Fruit fly (Drosophila melanogaster): ENCODE measurements around the gene Traf6.
A peak's percentile ranks its signal among the peaks of the same experiment; 100 is the strongest.

The Traf6 gene

dm6 chrX:8126149-8126548, 31.0 kb downstream of the Traf6 start (continued):
- TF ChIP-seq CG10462 (GFP tag; optimal IDR thresholded peaks at IDR 0.05) (peak; percentile 26), CG10565 (GFP tag; optimal IDR thresholded peaks at IDR 0.05) (no peak), bigmax (GFP tag; optimal IDR thresholded peaks at IDR 0.05) (no peak), CG15696 (tag; optimal IDR thresholded peaks at IDR 0.05) (no peak), CG32532 (GFP tag; IDR thresholded peaks at IDR 0.05) (no peak), gcm (GFP tag; optimal IDR thresholded peaks at IDR 0.05) (peak; percentile 40), jumu (GFP tag; optimal IDR thresholded peaks at IDR 0.05) (no peak), ro (GFP tag; IDR thresholded peaks at IDR 0.05) (no peak), CG6175 (GFP tag; IDR thresholded peaks at IDR 0.05) (no peak), CG18764 (GFP tag; optimal IDR thresholded peaks at IDR 0.05) (no peak), Spps (tag; optimal IDR thresholded peaks at IDR 0.05) (peak; percentile 32), CG1603 (tag; optimal IDR thresholded peaks at IDR 0.05) (peak; percentile 84), Ets65A (GFP tag) (peak; percentile 94), CG7786 (GFP tag; optimal IDR thresholded peaks at IDR 0.05) (no peak), CG16813 (GFP tag; IDR thresholded peaks at IDR 0.05; ENCODE audit: partially characterized antibody) (no peak), Fer2 (tag; optimal IDR thresholded peaks at IDR 0.05) (no peak), tna (GFP tag; IDR thresholded peaks at IDR 0.05; ENCODE audit: partially characterized antibody) (no peak), hth (optimal IDR thresholded peaks at IDR 0.05) (no peak), Chrac-16 (GFP tag; optimal IDR thresholded peaks at IDR 0.05) (peak; percentile 45), Dip2 (GFP tag; IDR thresholded peaks at IDR 0.05) (no peak), CG17361 (GFP tag; IDR thresholded peaks at IDR 0.05) (peak; percentile 56; the same call in 2 of the 3 replicates), pfk (GFP tag; optimal IDR thresholded peaks at IDR 0.05) (no peak), CG12071 (GFP tag; optimal IDR thresholded peaks at IDR 0.05) (peak; percentile 20), pb (GFP tag; optimal IDR thresholded peaks at IDR 0.05) (no peak), B-H1 (GFP tag; IDR thresholded peaks at IDR 0.05) (0 out of 3 replicates have a peak, but pooled peaks have one; percentile 32), lbe (GFP tag; optimal IDR thresholded peaks at IDR 0.05) (no peak), odd (GFP tag; optimal IDR thresholded peaks at IDR 0.05) (no peak), sisA (GFP tag; IDR thresholded peaks at IDR 0.05) (peak; percentile 67), zfh1 (GFP tag; IDR thresholded peaks at IDR 0.05) (peak; percentile 82), CG11696 (GFP tag; IDR thresholded peaks at IDR 0.05) (no peak), CG9876 (GFP tag; optimal IDR thresholded peaks at IDR 0.05) (no peak), CG15514 (GFP tag; optimal IDR thresholded peaks at IDR 0.05) (no peak), usp (GFP tag; optimal IDR thresholded peaks at IDR 0.05) (no peak), CG8281 (tag; optimal IDR thresholded peaks at IDR 0.05) (no peak), CG32767 (GFP tag; IDR thresholded peaks at IDR 0.05) (no peak), CG17829 (tag; optimal IDR thresholded peaks at IDR 0.05) (peak; percentile 67), CG10147 (GFP tag; optimal IDR thresholded peaks at IDR 0.05) (no peak), CG7928 (GFP tag; optimal IDR thresholded peaks at IDR 0.05) (no peak), CG12769 (tag; optimal IDR thresholded peaks at IDR 0.05) (peak; percentile 32), CG2202 (tag; optimal IDR thresholded peaks at IDR 0.05) (peak; percentile 58), CG6813 (GFP tag; optimal IDR thresholded peaks at IDR 0.05) (peak; percentile 43), CG5953 (GFP tag; IDR thresholded peaks at IDR 0.05) (no peak), CG3995 (GFP tag; optimal IDR thresholded peaks at IDR 0.05) (no peak), CG15073 (GFP tag; optimal IDR thresholded peaks at IDR 0.05) (no peak), pita (GFP tag; optimal IDR thresholded peaks at IDR 0.05) (no peak), az2 (GFP tag; optimal IDR thresholded peaks at IDR 0.05) (peak; percentile 69), kay (GFP tag; optimal IDR thresholded peaks at IDR 0.05) (no peak), CG4282 (GFP tag; optimal IDR thresholded peaks at IDR 0.05) (no peak), jigr1 (GFP tag; IDR thresholded peaks at IDR 0.05) (peak; percentile 37; the same call in 1 of the 3 replicates), Opbp (GFP tag; IDR thresholded peaks at IDR 0.05; ENCODE audit: partially characterized antibody) (no peak), yki (optimal IDR thresholded peaks at IDR 0.05) (no peak), CG10209 (GFP tag; optimal IDR thresholded peaks at IDR 0.05) (peak; percentile 39)

Measured in whole organism, embryonic.